Worm (Caenorhabditis elegans) whole organism, late embryonic: ENCODE measurements around the gene nlp-6.

Experiments used
- F13H6.1 ChIP-seq: sonication (generic microtip); optimal IDR thresholded peaks from 2 replicates; lab custom pipeline; 2016; ENCODE audit warnings: missing genetic modification characterization, missing compliant biosample characterization
- ahr-1 ChIP-seq: sonication (generic microtip); optimal IDR thresholded peaks from 2 replicates; lab custom pipeline; 2016; ENCODE audit warnings: missing genetic modification characterization, missing compliant biosample characterization
- ama-1 ChIP-seq: fragments of 150-350 bp; optimal IDR thresholded peaks from 2 replicates; lab custom pipeline; 2014
- ceh-22 ChIP-seq: sonication (generic microtip); optimal IDR thresholded peaks from 2 replicates; lab custom pipeline; 2017; ENCODE audit warnings: missing biosample characterization, missing genetic modification characterization
- ceh-9 ChIP-seq: sonication (generic microtip); optimal IDR thresholded peaks from 2 replicates; lab custom pipeline; 2016; ENCODE audit warnings: mild to moderate bottlenecking, missing genetic modification characterization, inconsistent platforms, missing compliant biosample characterization
- nfya-1 ChIP-seq: sonication (generic microtip); optimal IDR thresholded peaks from 2 replicates; lab custom pipeline; 2017; ENCODE audit warnings: missing genetic modification characterization, mild to moderate bottlenecking, missing compliant biosample characterization, antibody characterized with exemption, moderate library complexity
- pqm-1 ChIP-seq: sonication (generic microtip); optimal IDR thresholded peaks from 2 replicates; lab custom pipeline; 2016; ENCODE audit warnings: missing genetic modification characterization, missing compliant biosample characterization
- syd-9 ChIP-seq: sonication (generic microtip); optimal IDR thresholded peaks from 2 replicates; lab custom pipeline; 2016; ENCODE audit warnings: mild to moderate bottlenecking, missing genetic modification characterization, moderate library complexity, missing compliant biosample characterization
- ztf-16 ChIP-seq: sonication (generic microtip); optimal IDR thresholded peaks from 2 replicates; lab custom pipeline; 2017; ENCODE audit warnings: missing genetic modification characterization, missing compliant biosample characterization

- TF ChIP-seq syd-9 (tag; lab: Kevin White, UChicago) (no peak), pqm-1 (tag; lab: Kevin White, UChicago) (no peak), ceh-22 (no peak), ztf-16 (tag; lab: Kevin White, UChicago) (no peak), ama-1 (lab: Kevin White, UChicago) (no peak), F13H6.1 (tag; lab: Kevin White, UChicago) (no peak), ceh-9 (tag; lab: Kevin White, UChicago) (no peak), nfya-1 (no peak), ahr-1 (tag; lab: Kevin White, UChicago) (no peak)
These were observed 37.0 kb upstream of the nlp-6 start for ce11 chrX:17625245-17625644.
